Worm (Caenorhabditis elegans) whole organism, dauer: ENCODE data around the gene AC8.3.
"Not testable (repeated sequence)": the region's sequence is repeated elsewhere in the genome, so short reads cannot be mapped to it uniquely, and the experiment has no call there.

Experiments
- unc-62 ChIP-seq: sonication (generic microtip); optimal IDR thresholded peaks from 2 replicates; lab custom pipeline; 2017; ENCODE audit warnings: missing biosample characterization, missing genetic modification reagents, missing genetic modification characterization

The AC8.3 gene

DNA sequence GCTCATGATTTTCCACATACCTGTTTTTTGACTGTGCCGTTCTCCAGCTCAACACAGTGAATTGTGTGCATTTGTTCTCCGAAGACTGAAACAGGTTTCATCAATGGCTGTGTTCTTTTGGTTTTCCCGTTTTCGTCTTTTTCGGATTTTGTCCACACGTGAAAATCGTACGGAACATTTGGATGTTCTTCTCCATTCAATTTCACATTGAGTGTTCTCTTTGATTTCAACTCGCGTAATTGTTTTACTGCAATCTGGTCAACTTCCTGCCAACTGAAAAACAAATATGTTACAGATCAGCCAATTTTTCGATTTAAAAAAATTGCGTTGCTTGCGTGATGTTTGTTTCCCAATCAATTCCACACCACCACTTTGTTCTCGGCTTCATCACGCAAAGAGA lies at the start of gene AC8.3:
Gene AC8.3, minus strand, starts transcription at position 101 of the 400 bp plus-strand sequence.
- not testable (repeated sequence) for TF ChIP-seq unc-62

DNA sequence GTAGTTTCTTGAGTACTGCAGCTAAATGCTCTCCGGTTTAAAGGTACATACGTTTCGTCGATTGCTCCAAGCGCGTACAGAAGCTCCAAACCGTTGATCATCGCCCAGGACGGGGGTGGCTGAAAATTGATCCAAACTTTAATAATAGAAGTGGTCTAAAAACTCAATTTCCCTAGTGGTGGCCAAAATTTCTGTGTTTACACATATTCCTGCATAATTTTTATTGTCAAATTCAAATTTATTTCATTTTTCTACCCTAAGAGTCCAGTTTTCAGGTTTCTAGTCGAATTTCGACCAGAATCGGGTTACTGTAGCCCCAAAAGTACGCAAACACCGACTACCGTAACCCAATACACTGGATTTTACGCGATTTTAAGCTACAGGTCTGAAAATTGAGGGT lies 44.6 kb upstream of the AC8.3 start, which contains the start of gene Y108F1.5:
Gene Y108F1.5, minus strand, starts transcription at position 101 of the 400 bp plus-strand sequence.
- TF ChIP-seq unc-62, result not testable (repeated sequence)

DNA sequence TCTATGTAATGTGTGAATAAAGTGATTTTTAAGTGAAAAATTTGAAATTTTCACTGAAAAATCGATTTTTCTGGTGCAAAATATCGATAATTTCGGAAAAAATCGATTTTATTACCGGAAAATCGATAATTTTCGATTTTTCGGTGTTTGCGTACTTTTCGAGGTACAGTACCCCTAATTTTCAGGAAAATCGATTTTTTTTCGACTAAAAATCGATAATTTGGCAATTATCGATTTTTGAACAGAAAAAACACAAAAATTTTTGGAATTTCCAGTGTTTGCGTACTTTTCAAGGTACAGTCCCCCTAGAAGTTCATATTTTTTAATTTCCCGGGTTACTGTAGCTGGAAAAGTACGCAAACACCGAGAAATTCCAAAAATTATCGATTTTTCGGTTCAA lies 42.2 kb upstream of the AC8.3 start:
- TF ChIP-seq unc-62, result no peak

DNA sequence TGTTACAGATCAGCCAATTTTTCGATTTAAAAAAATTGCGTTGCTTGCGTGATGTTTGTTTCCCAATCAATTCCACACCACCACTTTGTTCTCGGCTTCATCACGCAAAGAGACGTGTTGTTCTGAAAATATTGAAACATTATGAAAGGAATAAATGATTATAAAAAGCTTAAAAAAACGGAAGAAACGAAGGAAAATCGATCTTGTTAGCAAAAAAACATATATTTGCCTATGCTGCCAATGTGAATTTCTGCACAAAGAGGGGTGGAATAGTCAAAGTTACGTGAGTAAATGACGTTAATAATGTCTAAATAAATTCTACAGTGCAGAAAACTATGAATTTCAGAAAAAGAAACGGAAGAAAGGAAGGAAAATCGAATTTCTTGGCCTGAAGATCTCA lies 9.8 kb upstream of the AC8.3 start, which contains the start of gene AC8.10:
Gene AC8.10, minus strand, starts transcription at position 101 of the 400 bp plus-strand sequence.
- not testable (repeated sequence) for TF ChIP-seq unc-62

DNA sequence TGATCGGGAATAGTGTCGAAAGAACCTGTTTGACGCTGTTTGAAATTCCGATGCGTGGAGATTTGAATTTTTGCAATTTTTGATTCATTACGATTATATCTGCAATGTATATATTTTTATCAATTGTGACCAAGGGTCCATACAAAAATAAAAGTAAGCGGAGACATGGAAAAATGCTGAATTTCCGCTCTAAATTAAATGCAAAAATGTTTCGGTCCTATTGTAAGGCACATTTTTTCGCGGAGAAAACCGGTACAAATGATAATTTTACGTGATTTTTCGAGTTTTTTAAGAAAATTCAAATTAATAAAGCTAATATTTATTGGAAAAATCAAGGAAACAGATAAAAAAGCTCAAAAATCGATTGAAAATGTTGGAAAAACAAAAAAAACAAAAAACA lies 13.8 kb downstream of the AC8.3 start, which contains the start of gene set-28:
Gene set-28, minus strand, starts transcription at position 101 of the 400 bp plus-strand sequence.
- not testable (repeated sequence) for TF ChIP-seq unc-62

DNA sequence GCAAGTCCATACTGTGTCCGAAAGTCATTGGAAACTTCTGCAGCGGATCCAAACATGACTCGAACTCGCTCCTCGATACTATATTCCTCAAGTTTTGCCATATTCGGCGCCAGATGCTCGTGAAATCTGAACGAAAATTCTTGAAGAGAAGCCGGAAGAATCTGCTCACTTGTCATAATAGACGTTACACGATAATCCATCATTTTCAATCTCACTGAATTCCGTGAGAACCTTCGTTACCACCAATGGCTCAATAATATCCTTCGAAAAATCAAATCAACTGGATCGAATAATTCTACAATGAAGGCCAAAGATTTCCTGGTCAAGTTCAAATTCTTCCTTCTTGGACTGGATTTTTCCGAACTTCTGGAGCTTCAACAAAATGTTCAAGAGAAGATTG lies 18.1 kb downstream of the AC8.3 start, which contains the start of gene Y73B3B.1:
Gene Y73B3B.1, minus strand, starts transcription at position 101 of the 400 bp plus-strand sequence.
- not testable (repeated sequence) for TF ChIP-seq unc-62

DNA sequence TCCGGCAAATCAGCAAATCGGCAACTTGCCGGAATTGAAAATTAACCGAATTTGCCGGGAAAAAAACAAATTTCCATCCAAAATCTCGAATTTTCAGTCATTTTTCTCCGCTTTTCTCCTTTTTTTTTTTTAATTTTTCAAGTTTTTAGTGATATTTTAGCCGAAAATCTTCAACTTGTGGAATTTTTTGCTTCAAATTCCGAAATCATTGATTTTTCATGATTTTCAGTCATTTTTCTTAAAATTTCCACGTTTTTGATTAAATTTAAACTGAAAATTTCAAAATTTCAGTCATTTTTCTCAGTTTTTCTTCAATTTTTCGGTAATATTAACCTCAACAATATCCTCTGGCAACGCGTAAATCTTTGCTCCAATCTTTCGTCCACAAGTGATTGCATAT lies 19.6 kb downstream of the AC8.3 start, which contains the start of gene Y73B3B.3:
Gene Y73B3B.3, plus strand, starts transcription at position 301 of the 400 bp plus-strand sequence.
- TF ChIP-seq unc-62, result not testable (repeated sequence)

DNA sequence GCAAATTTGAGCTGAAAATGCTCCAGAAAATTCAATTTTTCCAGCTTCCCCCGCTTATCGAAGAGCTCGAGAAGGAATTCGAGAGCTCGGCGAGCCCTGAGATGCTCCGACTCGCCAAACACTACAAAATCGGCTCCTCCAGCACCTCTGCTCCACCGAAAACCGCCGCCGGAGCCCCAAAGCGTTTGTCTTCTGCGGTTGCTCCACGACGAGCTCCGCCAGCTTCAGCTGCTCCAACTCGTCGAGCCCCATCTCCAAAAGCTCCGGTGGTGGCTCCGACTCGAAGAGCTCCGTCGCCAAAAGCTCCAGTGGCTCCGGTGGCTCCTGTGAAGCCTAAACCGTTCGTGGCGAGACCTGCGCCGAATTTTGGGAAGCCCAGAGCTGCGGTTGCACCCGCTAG lies 32.9 kb downstream of the AC8.3 start:
- no peak for TF ChIP-seq unc-62

DNA sequence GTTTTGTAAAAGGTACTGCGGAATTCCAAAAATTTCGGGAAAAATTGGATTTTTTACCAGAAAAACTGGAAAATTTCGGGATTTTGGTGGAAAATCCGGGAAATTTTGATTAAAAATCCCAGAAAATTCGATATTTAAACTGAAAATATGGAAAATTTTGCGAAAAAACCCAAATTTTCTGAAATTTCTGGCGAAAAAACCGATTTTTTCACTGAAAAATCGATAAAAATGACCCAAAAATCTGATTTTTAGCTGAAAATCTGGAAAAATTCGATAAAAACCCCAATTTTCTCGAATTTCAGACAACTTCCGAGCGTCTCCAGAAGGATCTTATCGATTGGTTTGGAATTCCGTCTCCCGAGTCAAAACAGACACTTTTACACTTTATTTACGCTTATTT lies 36.7 kb downstream of the AC8.3 start, which contains the start of gene T08D2.8:
Gene T08D2.8, plus strand, starts transcription at position 301 of the 400 bp plus-strand sequence.
- no peak for TF ChIP-seq unc-62

DNA sequence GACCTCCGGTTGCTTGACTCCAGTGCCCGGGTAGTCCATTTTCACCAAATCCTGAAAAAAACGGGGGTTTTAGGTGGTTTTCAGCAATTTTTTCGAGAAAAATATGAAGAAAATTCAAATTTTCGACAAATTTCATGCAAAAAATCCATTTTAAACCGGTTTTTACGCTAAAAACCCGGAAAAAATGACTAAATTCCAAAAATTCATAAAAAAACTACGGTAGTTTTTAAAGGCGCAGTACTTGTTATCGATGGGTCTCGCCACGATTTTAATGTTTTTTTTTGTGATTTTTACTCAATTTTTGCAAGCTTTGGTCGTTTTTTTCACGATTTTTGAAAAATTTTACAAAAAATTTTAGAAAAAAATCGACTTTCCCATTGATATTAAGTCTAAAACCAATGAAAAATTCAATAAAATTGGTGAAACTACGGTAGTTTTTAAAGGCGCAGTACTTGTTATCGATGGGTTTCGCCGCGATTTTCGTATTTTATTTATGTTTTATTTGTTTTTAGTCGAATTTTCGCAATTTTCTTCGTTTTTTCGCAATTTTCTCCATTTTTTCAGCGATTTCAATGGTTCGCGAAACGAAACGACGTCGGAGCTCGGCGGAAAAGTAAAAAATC lies 47.0 kb downstream of the AC8.3 start, which contains the start of the genes T08D2.6 and chkr-1:
Gene T08D2.6, minus strand, starts transcription at position 51 of the 623 bp plus-strand sequence.
Gene chkr-1, plus strand, starts transcription at position 573 of the 623 bp plus-strand sequence.
- not testable (repeated sequence) for TF ChIP-seq unc-62
